Fruit fly (Drosophila melanogaster): ENCODE results near the gene Hsp83.

Gene Hsp83

DNA sequence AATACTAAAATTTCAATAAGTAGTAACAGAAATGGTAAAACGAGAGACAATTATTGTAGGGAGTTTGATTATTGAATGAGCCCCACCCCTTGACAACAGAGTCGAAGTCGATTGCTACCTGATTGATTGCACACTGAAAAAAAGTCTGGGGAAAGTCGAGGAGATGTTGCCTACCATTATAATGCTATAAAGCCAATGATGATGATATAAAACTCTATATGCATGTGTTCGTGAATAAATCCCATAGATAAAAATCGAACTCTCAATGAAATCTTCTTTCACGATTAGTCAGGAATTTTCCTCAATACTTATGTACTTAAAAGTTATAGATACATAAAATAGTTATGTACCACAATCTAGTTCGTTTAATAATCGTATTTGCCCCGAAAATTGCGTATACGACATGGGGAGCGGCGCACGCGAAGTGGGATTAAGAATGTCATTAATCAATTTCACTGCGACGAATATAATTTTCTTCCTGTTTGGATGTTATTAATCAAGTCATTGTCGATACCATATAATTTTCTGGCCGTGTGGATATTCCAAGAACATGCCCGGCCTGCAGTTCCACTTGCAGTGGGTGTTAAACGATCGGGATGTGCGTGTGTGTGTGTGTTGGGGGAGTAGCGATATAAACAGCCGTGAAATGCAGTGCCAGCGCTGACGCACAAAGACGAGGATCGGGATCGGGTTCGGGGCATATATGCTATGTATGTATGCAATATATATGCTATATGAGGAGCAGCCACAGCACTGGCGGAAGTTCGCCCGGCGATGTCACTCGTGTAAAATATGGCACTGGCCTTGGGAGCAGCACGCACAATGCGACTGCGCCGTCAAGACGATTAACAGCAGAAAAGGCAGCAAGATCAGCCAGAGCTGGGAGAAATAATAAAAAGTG lies 51.7 kb downstream of the Hsp83 start, which contains the start of gene CG12078:
Gene CG12078 (minus strand): TSS at position 51 of the 901 bp plus-strand sequence.
- TF ChIP-seq fru (GFP tag; optimal IDR thresholded peaks at IDR 0.05): peak; percentile 2
- TF ChIP-seq Hr83 (GFP tag; optimal IDR thresholded peaks at IDR 0.05; ENCODE audit: poor library complexity, severe bottlenecking): peak; percentile 21
- no peak for TF ChIP-seq Hr78 (GFP tag; optimal IDR thresholded peaks at IDR 0.05)
- TF ChIP-seq woc (GFP tag; optimal IDR thresholded peaks at IDR 0.05): no peak
- TF ChIP-seq Vsx2 (GFP tag; optimal IDR thresholded peaks at IDR 0.05; ENCODE audit: partially characterized antibody): no peak
- TF ChIP-seq br (GFP tag; optimal IDR thresholded peaks at IDR 0.05): no peak
- no peak for TF ChIP-seq Mio (GFP tag; optimal IDR thresholded peaks at IDR 0.05)
- TF ChIP-seq Myc (optimal IDR thresholded peaks at IDR 0.05): no peak
- TF ChIP-seq CG9705 (GFP tag; optimal IDR thresholded peaks at IDR 0.05): no peak
- TF ChIP-seq tai (GFP tag; optimal IDR thresholded peaks at IDR 0.05): peak; percentile 9
- TF ChIP-seq jim (GFP tag; optimal IDR thresholded peaks at IDR 0.05): no peak
- TF ChIP-seq dl (GFP tag; optimal IDR thresholded peaks at IDR 0.05; ENCODE audit: insufficient read depth in 1 of 2, partially characterized antibody in 2 of 2): no peak
- peak in 1 of 2 experiments; percentile 25 for TF ChIP-seq foxo (GFP tag; optimal IDR thresholded peaks at IDR 0.05)
- TF ChIP-seq GATAd (GFP tag; optimal IDR thresholded peaks at IDR 0.05): no peak
- no peak for TF ChIP-seq h (GFP tag; optimal IDR thresholded peaks at IDR 0.05)

DNA sequence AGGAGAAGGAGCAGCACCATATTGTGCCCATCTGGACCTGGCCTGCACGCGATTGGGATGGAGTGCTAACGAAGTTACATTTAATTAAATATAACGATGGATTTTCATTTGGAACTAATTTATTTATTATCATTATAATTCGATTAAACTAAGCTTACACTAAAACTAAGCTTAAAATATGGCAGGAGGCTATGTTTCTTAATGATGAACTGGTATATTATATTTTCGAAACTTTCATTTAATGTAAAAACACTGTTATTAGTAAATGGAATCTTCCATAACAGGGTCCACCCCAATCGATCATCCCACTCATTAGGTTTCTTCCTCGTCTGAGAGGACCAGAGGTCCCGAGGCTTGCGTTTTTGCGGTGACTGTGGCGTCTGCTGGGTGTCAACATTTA lies 52.4 kb downstream of the Hsp83 start:
- TF ChIP-seq jim (GFP tag; optimal IDR thresholded peaks at IDR 0.05) (no peak), rgr (GFP tag; optimal IDR thresholded peaks at IDR 0.05) (peak; percentile 70), Mio (GFP tag; optimal IDR thresholded peaks at IDR 0.05) (no peak), Jra (GFP tag; optimal IDR thresholded peaks at IDR 0.05) (no peak), dl (GFP tag; optimal IDR thresholded peaks at IDR 0.05; ENCODE audit: insufficient read depth in 1 of 2, partially characterized antibody in 2 of 2) (no peak), CG32264 (GFP tag; optimal IDR thresholded peaks at IDR 0.05) (peak; percentile 28), OdsH (GFP tag; optimal IDR thresholded peaks at IDR 0.05) (peak; percentile 86), ey (GFP tag; optimal IDR thresholded peaks at IDR 0.05) (peak; percentile 73), CG9705 (GFP tag; optimal IDR thresholded peaks at IDR 0.05) (peak; percentile 46), sv (GFP tag; optimal IDR thresholded peaks at IDR 0.05) (no peak), h (GFP tag; optimal IDR thresholded peaks at IDR 0.05) (peak; percentile 71), Dif (GFP tag; optimal IDR thresholded peaks at IDR 0.05; ENCODE audit: partially characterized antibody) (no peak), Sp1 (GFP tag; optimal IDR thresholded peaks at IDR 0.05) (peak; percentile 91), br (GFP tag; optimal IDR thresholded peaks at IDR 0.05) (peak; percentile 86), brk (GFP tag; optimal IDR thresholded peaks at IDR 0.05) (peak; percentile 72), dmrt93B (GFP tag; optimal IDR thresholded peaks at IDR 0.05) (peak; percentile 42), sage (GFP tag; optimal IDR thresholded peaks at IDR 0.05) (peak; percentile 43), N (GFP tag; optimal IDR thresholded peaks at IDR 0.05) (no peak), Abd-B (GFP tag; optimal IDR thresholded peaks at IDR 0.05) (no peak), foxo (GFP tag; optimal IDR thresholded peaks at IDR 0.05) (peak in 1 of 2 experiments; percentile 73), Dfd (GFP tag; optimal IDR thresholded peaks at IDR 0.05) (no peak), lola (GFP tag; optimal IDR thresholded peaks at IDR 0.05) (no peak), woc (GFP tag; optimal IDR thresholded peaks at IDR 0.05) (peak; percentile 38), pan (optimal IDR thresholded peaks at IDR 0.05) (no peak), Myc (optimal IDR thresholded peaks at IDR 0.05) (no peak), Hr78 (GFP tag; optimal IDR thresholded peaks at IDR 0.05) (no peak), Hr83 (GFP tag; optimal IDR thresholded peaks at IDR 0.05; ENCODE audit: poor library complexity, severe bottlenecking) (no peak), usp (GFP tag; optimal IDR thresholded peaks at IDR 0.05) (no peak), tai (GFP tag; optimal IDR thresholded peaks at IDR 0.05) (peak; percentile 52), dsf (GFP tag; optimal IDR thresholded peaks at IDR 0.05; ENCODE audit: borderline replicate concordance) (no peak), fru (GFP tag; optimal IDR thresholded peaks at IDR 0.05) (peak; percentile 88), Hnf4 (GFP tag; optimal IDR thresholded peaks at IDR 0.05) (peak; percentile 61), Vsx2 (GFP tag; optimal IDR thresholded peaks at IDR 0.05; ENCODE audit: partially characterized antibody) (no peak), Rel (GFP tag; optimal IDR thresholded peaks at IDR 0.05) (peak; percentile 25), Rel (tag; optimal IDR thresholded peaks at IDR 0.05) (peak; percentile 17), GATAd (GFP tag; optimal IDR thresholded peaks at IDR 0.05) (no peak), CrebA (GFP tag; optimal IDR thresholded peaks at IDR 0.05; ENCODE audit: borderline replicate concordance) (peak; percentile 78), psq (GFP tag; optimal IDR thresholded peaks at IDR 0.05) (peak; percentile 67), HLH106 (tag; optimal IDR thresholded peaks at IDR 0.05) (peak; percentile 83)
